Worm (Caenorhabditis elegans) whole organism, young adult: Measurements from ENCODE around the gene rsf-1.

Source experiments
- B0019.2 ChIP-seq: fragments of 200-800 bp; sonication (Bioruptor generic); conservative IDR thresholded peaks from 2 replicates; pipeline ENCODE4 v1.3.6; 2022; ENCODE audit warnings: missing genetic modification reagents, missing genetic modification characterization, missing compliant biosample characterization
- C06A6.2 ChIP-seq: fragments of 200-800 bp; sonication (Bioruptor generic); conservative IDR thresholded peaks from 2 replicates; pipeline ENCODE4 v1.3.6; 2022; ENCODE audit warnings: missing genetic modification characterization, missing compliant biosample characterization
- Y53F4B.3 ChIP-seq: fragments of 200-800 bp; sonication (Bioruptor generic); IDR thresholded peaks from 2 replicates; pipeline ENCODE4 v1.3.6; 2022; ENCODE audit warnings: missing genetic modification reagents, missing genetic modification characterization, missing compliant biosample characterization
- cebp-1 ChIP-seq, 2 experiments: fragments of 200-800 bp in 1 of 2; sonication (Bioruptor generic) in 1 of 2; sonication (generic microtip) in 1 of 2; IDR thresholded peaks in 1 of 2; optimal IDR thresholded peaks in 1 of 2; 2 replicates each; pipeline versions ENCODE4 v1.3.6 to Lab custom; 2017 to 2022; ENCODE audit warnings: missing compliant biosample characterization in 2 of 2, missing genetic modification characterization in 2 of 2, mild to moderate bottlenecking in 1 of 2, missing genetic modification reagents in 1 of 2, moderate library complexity in 1 of 2
- ceh-40 ChIP-seq: fragments of 200-800 bp; sonication (Bioruptor generic); IDR thresholded peaks from 2 replicates; pipeline ENCODE4 v1.3.6; 2022; ENCODE audit warnings: missing genetic modification characterization, missing compliant biosample characterization
- die-1 ChIP-seq: sonication (generic microtip); optimal IDR thresholded peaks from 2 replicates; lab custom pipeline; 2016; ENCODE audit warnings: missing genotype, mild to moderate bottlenecking, missing genetic modification characterization, missing compliant biosample characterization
- dpl-1 ChIP-seq: fragments of 150-350 bp; optimal IDR thresholded peaks from 2 replicates; lab custom pipeline; 2014; ENCODE audit warnings: missing biosample characterization, missing genetic modification reagents, missing genetic modification characterization
- hmg-1.2 ChIP-seq: fragments of 200-800 bp; sonication (Bioruptor generic); IDR thresholded peaks from 2 replicates; pipeline ENCODE4 v1.3.6; 2022; ENCODE audit warnings: missing genetic modification reagents, missing genetic modification characterization, missing compliant biosample characterization
- hmg-20 ChIP-seq: fragments of 200-800 bp; sonication (Bioruptor generic); IDR thresholded peaks from 2 replicates; pipeline ENCODE4 v1.3.6; 2022; ENCODE audit warnings: missing genetic modification reagents, missing genetic modification characterization, missing compliant biosample characterization
- nfyb-1 ChIP-seq: fragments of 200-800 bp; sonication (Bioruptor generic); IDR thresholded peaks from 2 replicates; pipeline ENCODE4 v1.3.6; 2022; ENCODE audit warnings: missing genetic modification reagents, missing genetic modification characterization, missing compliant biosample characterization
- pha-4 ChIP-seq: fragments of 150-350 bp; sonication (generic microtip); optimal IDR thresholded peaks from 2 replicates; lab custom pipeline; 2014; ENCODE audit warnings: missing biosample characterization, missing genetic modification reagents, missing genetic modification characterization
- sea-2 ChIP-seq: fragments of 200-800 bp; sonication (Bioruptor generic); IDR thresholded peaks from 2 replicates; pipeline ENCODE4 v1.3.6; 2022; ENCODE audit warnings: missing genetic modification characterization, missing compliant biosample characterization
- snpc-4 ChIP-seq, 5 experiments: fragments of 150-350 bp in 1 of 5; sonication (generic microtip) in 4 of 5; optimal IDR thresholded peaks; 2 replicates each; lab custom pipeline; 2014 to 2018; ENCODE audit warnings: missing genetic modification characterization in 5 of 5, missing biosample characterization in 3 of 5, antibody characterized with exemption in 2 of 5, mild to moderate bottlenecking in 2 of 5, missing compliant biosample characterization in 2 of 5, missing genotype in 2 of 5, moderate library complexity in 2 of 5, missing genetic modification reagents in 1 of 5
- tlf-1 ChIP-seq: fragments of 200-800 bp; sonication (Bioruptor generic); optimal IDR thresholded peaks from 2 replicates; lab custom pipeline; 2018; ENCODE audit warnings: mild to moderate bottlenecking, missing genetic modification characterization, missing compliant biosample characterization

- TF ChIP-seq hmg-1.2 (no peak), pha-4 (tag; lab: Kevin White, UChicago) (no peak), hmg-20 (GFP tag; lab: Robert Waterston, UW) (no peak), die-1 (tag; lab: Kevin White, UChicago) (no peak), C06A6.2 (no peak), nfyb-1 (GFP tag; lab: Robert Waterston, UW) (no peak), tlf-1 (no peak), dpl-1 (no peak), B0019.2 (GFP tag; lab: Robert Waterston, UW) (no peak), sea-2 (no peak), ceh-40 (no peak), snpc-4 (GFP tag; optimal IDR thresholded peaks at IDR 0.05; lab: Kevin White, UChicago) (no peak), snpc-4 (tag; optimal IDR thresholded peaks at IDR 0.05; lab: Kevin White, UChicago) (no peak), Y53F4B.3 (GFP tag; lab: Robert Waterston, UW) (no peak), cebp-1 (GFP tag; IDR thresholded peaks at IDR 0.05; lab: Robert Waterston, UW) (no peak), cebp-1 (tag; optimal IDR thresholded peaks at IDR 0.05; lab: Kevin White, UChicago) (no peak)
These were observed 38.4 kb downstream of the rsf-1 start for ce11 chrII:11344554-11344953.
